Worm (Caenorhabditis elegans): ENCODE results near the gene H01M10.1.

DNA sequence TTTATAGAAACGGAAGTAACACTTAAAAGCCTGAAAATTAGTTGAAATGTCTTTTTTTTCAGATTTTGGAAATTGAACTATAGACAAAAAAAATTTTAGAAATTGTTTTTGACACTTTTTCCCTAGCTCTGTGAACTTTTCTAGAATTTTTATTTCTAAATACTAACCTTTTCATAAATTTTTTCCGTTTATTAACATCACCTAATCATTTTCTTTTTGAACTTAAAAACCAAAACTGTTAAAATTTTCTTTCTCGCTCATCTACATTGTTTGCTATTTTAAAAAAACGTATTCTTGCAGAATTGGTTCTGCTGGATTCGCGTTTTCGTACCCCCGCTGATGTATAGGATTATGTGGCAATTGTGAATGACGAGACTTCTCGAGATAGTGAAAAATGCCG lies 13.3 kb upstream of the H01M10.1 start, which contains the start of the genes nhr-40 and T03G6.7:
- TF ChIP-seq M03D4.4 (tag; optimal IDR thresholded peaks at IDR 0.05) = no peak
- TF ChIP-seq mls-2 (tag; optimal IDR thresholded peaks at IDR 0.05) = no peak
- no peak for TF ChIP-seq elt-3 (tag; optimal IDR thresholded peaks at IDR 0.05)
- no peak for TF ChIP-seq ceh-83 (GFP tag; optimal IDR thresholded peaks at IDR 0.05)
- TF ChIP-seq mep-1 (tag; optimal IDR thresholded peaks at IDR 0.05) = no peak
- no peak for TF ChIP-seq ztf-11 (tag; optimal IDR thresholded peaks at IDR 0.05)
- TF ChIP-seq elt-1 (tag; optimal IDR thresholded peaks at IDR 0.05; ENCODE audit: borderline replicate concordance, insufficient read depth) = no peak
- no peak for TF ChIP-seq lin-13 (tag; optimal IDR thresholded peaks at IDR 0.05)
- TF ChIP-seq nhr-12 (tag; optimal IDR thresholded peaks at IDR 0.05) = no peak
- no peak for TF ChIP-seq nhr-237 (tag; optimal IDR thresholded peaks at IDR 0.05)
- no peak for TF ChIP-seq nhr-76 (tag; optimal IDR thresholded peaks at IDR 0.05)

Measured in whole organism, mixed stage, embryonic.